Fruit fly (Drosophila melanogaster) whole organism, pupa: ENCODE results near the gene Cyp28c1.

Source experiments
- CG10348 ChIP-seq: fragments of 200-800 bp; sonication (Bioruptor generic); IDR thresholded peaks from 2 replicates; pipeline ENCODE4 v1.3.6; 2022; ENCODE audit warnings: missing biosample characterization, missing genetic modification characterization
- CG12605 ChIP-seq: fragments of 200-800 bp; sonication (Bioruptor generic); IDR thresholded peaks from 2 replicates; pipeline ENCODE4 v1.3.6; 2022; ENCODE audit warnings: missing biosample characterization, missing genetic modification characterization
- CG13204 ChIP-seq: fragments of 200-800 bp; sonication (Bioruptor generic); optimal IDR thresholded peaks from 2 replicates; lab custom pipeline; 2018; ENCODE audit warnings: missing biosample characterization, mild to moderate bottlenecking, missing genetic modification characterization, moderate library complexity
- CG14655 ChIP-seq: fragments of 200-800 bp; sonication (Bioruptor generic); optimal IDR thresholded peaks from 3 replicates; lab custom pipeline; 2017; ENCODE audit warnings: mild to moderate bottlenecking, missing biosample characterization, missing genetic modification reagents, missing genetic modification characterization
- CG15710 ChIP-seq: fragments of 200-800 bp; sonication (Bioruptor generic); optimal IDR thresholded peaks from 2 replicates; lab custom pipeline; 2018; ENCODE audit warnings: missing biosample characterization, mild to moderate bottlenecking, missing genetic modification characterization, moderate library complexity
- CG17806 ChIP-seq: fragments of 200-800 bp; sonication (Bioruptor generic); optimal IDR thresholded peaks from 2 replicates; lab custom pipeline; 2018; ENCODE audit warnings: missing biosample characterization, mild to moderate bottlenecking, missing genetic modification characterization, moderate library complexity
- CG32121 ChIP-seq: fragments of 200-800 bp; sonication (Bioruptor generic); IDR thresholded peaks from 2 replicates; pipeline ENCODE4 v1.3.6; 2022; ENCODE audit warnings: missing biosample characterization, missing genetic modification characterization
- CG34367 ChIP-seq: fragments of 200-800 bp; sonication (Bioruptor generic); optimal IDR thresholded peaks from 2 replicates; lab custom pipeline; 2018; ENCODE audit warnings: missing biosample characterization, mild to moderate bottlenecking, missing genetic modification characterization
- CG4496 ChIP-seq: fragments of 200-800 bp; sonication (Bioruptor generic); IDR thresholded peaks from 3 replicates; pipeline ENCODE4 v1.3.6; 2022; ENCODE audit warnings: missing biosample characterization, missing genetic modification characterization
- CG8159 ChIP-seq: fragments of 200-800 bp; sonication (Bioruptor generic); optimal IDR thresholded peaks from 3 replicates; lab custom pipeline; 2018; ENCODE audit warnings: missing biosample characterization, mild to moderate bottlenecking, missing genetic modification characterization, moderate library complexity
- CG8301 ChIP-seq: fragments of 200-800 bp; sonication (Bioruptor generic); optimal IDR thresholded peaks from 2 replicates; lab custom pipeline; 2018; ENCODE audit warnings: missing biosample characterization, mild to moderate bottlenecking, missing genetic modification characterization
- CG9948 ChIP-seq: fragments of 200-800 bp; sonication (Bioruptor generic); optimal IDR thresholded peaks from 2 replicates; lab custom pipeline; 2018; ENCODE audit warnings: missing biosample characterization, mild to moderate bottlenecking, missing genetic modification characterization, moderate library complexity
- D1 ChIP-seq: fragments of 200-800 bp; sonication (Bioruptor generic); optimal IDR thresholded peaks from 2 replicates; lab custom pipeline; 2018; ENCODE audit warnings: missing biosample characterization, mild to moderate bottlenecking, missing genetic modification characterization, moderate library complexity
- EcR ChIP-seq: fragments of 200-800 bp; sonication (Bioruptor generic); optimal IDR thresholded peaks from 3 replicates; lab custom pipeline; 2019; ENCODE audit warnings: missing biosample characterization, missing genetic modification characterization, mild to moderate bottlenecking, moderate library complexity, missing genetic modification reagents
- Ets98B ChIP-seq: fragments of 200-800 bp; sonication (Bioruptor generic); IDR thresholded peaks from 2 replicates; pipeline ENCODE4 v1.3.6; 2022; ENCODE audit warnings: missing biosample characterization, missing genetic modification characterization
- Pif1A ChIP-seq: fragments of 200-800 bp; sonication (Bioruptor generic); optimal IDR thresholded peaks from 3 replicates; lab custom pipeline; 2016; ENCODE audit warnings: missing biosample characterization, missing genetic modification characterization
- Pif1B ChIP-seq: fragments of 200-800 bp; sonication (Bioruptor generic); optimal IDR thresholded peaks from 3 replicates; lab custom pipeline; 2016; ENCODE audit warnings: missing biosample characterization, missing genetic modification characterization
- Snoo ChIP-seq: fragments of 200-800 bp; sonication (Bioruptor generic); optimal IDR thresholded peaks from 3 replicates; lab custom pipeline; 2017; ENCODE audit warnings: missing biosample characterization, mild to moderate bottlenecking, missing genetic modification characterization, inconsistent platforms
- fd96Ca ChIP-seq: fragments of 200-800 bp; sonication (Bioruptor generic); IDR thresholded peaks from 3 replicates; pipeline ENCODE4 v1.3.6; 2022; ENCODE audit warnings: missing biosample characterization, missing genetic modification characterization
- gl ChIP-seq: fragments of 200-800 bp; sonication (Bioruptor generic); optimal IDR thresholded peaks from 2 replicates; lab custom pipeline; 2018; ENCODE audit warnings: missing biosample characterization, mild to moderate bottlenecking, missing genetic modification characterization
- rn ChIP-seq: fragments of 200-800 bp; sonication (Bioruptor generic); IDR thresholded peaks from 2 replicates; pipeline ENCODE4 v1.3.6; 2022; ENCODE audit warnings: missing biosample characterization, missing genetic modification characterization

Cyp28c1 gene

DNA sequence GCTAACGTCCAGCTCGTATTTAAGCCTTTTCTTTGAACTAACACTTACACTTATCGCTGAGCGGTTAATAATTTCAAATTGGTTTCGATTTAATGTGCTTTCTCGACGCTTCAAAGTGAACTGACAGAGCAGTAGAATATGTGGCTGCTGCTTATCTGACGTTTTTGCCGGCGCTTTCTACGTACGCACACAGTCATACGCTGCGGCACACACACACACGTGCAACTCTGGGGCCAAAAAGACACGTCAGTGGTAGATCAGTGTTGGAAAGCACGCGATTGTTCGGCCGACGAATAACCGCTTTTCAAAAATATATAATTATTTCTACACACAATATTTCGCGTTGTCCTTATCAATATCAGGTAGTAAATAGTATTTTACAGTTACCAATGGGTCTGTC is 33.2 kb upstream of the Cyp28c1 start:
- no peak for TF ChIP-seq CG14655 (GFP tag; lab: Kevin White, UChicago)
- no peak for TF ChIP-seq CG17806 (tag; lab: Kevin White, UChicago)
- no peak for TF ChIP-seq D1
- no peak for TF ChIP-seq Pif1A
- no peak for TF ChIP-seq CG8159 (tag; lab: Kevin White, UChicago)
- TF ChIP-seq CG12605 (GFP tag; lab: Robert Waterston, UW) = no peak
- TF ChIP-seq CG9948 (tag; lab: Kevin White, UChicago) = no peak
- TF ChIP-seq CG13204 (GFP tag; lab: Kevin White, UChicago) = no peak
- TF ChIP-seq EcR = no peak
- 0 out of 2 replicates have a peak, but pooled peaks have one; percentile 20 for TF ChIP-seq Ets98B (GFP tag; lab: Robert Waterston, UW)
- TF ChIP-seq rn (GFP tag; lab: Robert Waterston, UW) = no peak
- no peak for TF ChIP-seq Snoo (tag; lab: Kevin White, UChicago)
- TF ChIP-seq Pif1B = no peak
- TF ChIP-seq CG15710 (tag; lab: Kevin White, UChicago) = no peak
- no peak for TF ChIP-seq CG8301
- no peak for TF ChIP-seq CG34367 (tag; lab: Kevin White, UChicago)
- TF ChIP-seq CG32121 = 0 out of 2 replicates have a peak, but pooled peaks have one; percentile 16
- TF ChIP-seq gl = peak; percentile 5
- TF ChIP-seq CG10348 (GFP tag; lab: Robert Waterston, UW) = no peak
- TF ChIP-seq fd96Ca (GFP tag; lab: Robert Waterston, UW) = no peak; the same call in 2 of the 3 replicates
- 0 out of 3 replicates have a peak, but pooled peaks have one; percentile 42 for TF ChIP-seq CG4496 (GFP tag; lab: Robert Waterston, UW)

DNA sequence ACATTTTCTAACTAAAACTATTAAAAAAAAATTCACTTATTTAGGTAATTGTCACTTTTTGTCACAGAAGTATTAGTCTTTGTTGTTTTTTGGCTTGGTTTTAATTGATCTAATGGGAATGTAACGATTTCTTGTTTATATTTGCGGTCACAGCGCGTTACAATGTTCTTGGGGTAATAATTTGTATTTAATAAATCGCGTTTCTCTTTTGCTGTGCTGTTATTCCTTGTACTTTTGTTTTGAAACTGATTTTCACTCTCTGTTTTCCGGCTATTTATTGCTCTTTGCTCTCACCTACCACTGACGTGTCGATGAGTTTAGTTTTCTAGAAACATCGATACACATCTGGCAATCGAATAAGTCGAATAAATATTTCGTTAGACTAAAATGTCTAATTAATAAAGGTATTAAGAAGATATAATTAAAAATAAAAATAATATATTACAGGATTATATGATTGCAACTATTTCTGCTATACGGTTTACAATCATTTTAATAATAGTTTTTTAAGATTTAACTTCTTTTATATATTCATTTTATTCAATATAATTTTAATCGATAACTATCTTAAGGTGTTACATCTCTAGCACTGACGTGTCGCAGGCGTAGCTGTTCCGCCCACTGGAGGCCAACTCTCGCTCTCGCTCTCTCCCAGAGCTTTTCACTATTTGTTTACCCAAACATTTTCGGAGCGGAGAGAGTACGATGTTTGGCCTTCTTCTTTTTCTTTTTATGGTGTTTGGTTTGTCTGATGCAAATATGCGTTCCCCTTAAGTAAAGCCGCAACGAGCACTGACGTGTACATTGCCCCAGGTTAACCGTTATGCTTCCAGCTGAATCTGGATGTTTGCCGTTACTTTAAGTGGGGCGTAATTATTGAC is 32.3 kb upstream of the Cyp28c1 start, which contains the start of gene Hsc70-3:
TSS of gene Hsc70-3 (minus strand) at position 251 of the 881 bp plus-strand sequence.
- TF ChIP-seq gl (peak; percentile 7), Pif1A (peak; percentile 37), Ets98B (GFP tag; lab: Robert Waterston, UW) (peak; percentile 52), CG13204 (GFP tag; lab: Kevin White, UChicago) (no peak), CG32121 (no peak), CG10348 (GFP tag; lab: Robert Waterston, UW) (no peak), CG17806 (tag; lab: Kevin White, UChicago) (no peak), CG14655 (GFP tag; lab: Kevin White, UChicago) (peak; percentile 5), D1 (no peak), CG12605 (GFP tag; lab: Robert Waterston, UW) (peak; percentile 42; the same call in 1 of the 2 replicates), CG8159 (tag; lab: Kevin White, UChicago) (no peak), EcR (peak; percentile 31), rn (GFP tag; lab: Robert Waterston, UW) (no peak), CG15710 (tag; lab: Kevin White, UChicago) (no peak), Snoo (tag; lab: Kevin White, UChicago) (peak; percentile 4), CG9948 (tag; lab: Kevin White, UChicago) (no peak), CG4496 (GFP tag; lab: Robert Waterston, UW) (peak; percentile 45; the same call in 1 of the 3 replicates), CG8301 (no peak), fd96Ca (GFP tag; lab: Robert Waterston, UW) (no peak; the same call in 2 of the 3 replicates), Pif1B (peak; percentile 44), CG34367 (tag; lab: Kevin White, UChicago) (no peak)

DNA sequence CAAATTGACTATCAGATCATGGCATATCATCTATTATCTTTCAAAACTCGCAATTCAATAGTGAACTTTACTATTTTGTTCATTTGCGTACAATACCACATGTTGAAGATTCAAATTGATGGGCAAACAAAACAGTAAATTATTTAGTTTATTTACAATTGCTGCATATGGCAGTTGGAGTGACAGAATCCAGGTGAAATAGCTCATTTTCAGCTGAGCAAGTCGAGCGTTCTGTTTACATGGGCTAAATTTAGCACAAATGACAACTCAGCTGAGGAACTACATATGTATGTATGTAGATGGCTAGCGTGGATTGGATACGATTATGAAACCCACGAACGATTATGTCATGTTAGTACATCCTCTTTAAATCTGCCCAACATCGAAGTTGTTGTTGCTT is 26.6 kb upstream of the Cyp28c1 start:
- TF ChIP-seq CG12605 (GFP tag; lab: Robert Waterston, UW) (no peak), D1 (no peak), fd96Ca (GFP tag; lab: Robert Waterston, UW) (no peak), CG8301 (no peak), CG8159 (tag; lab: Kevin White, UChicago) (no peak), Pif1A (no peak), CG32121 (no peak), Snoo (tag; lab: Kevin White, UChicago) (no peak), rn (GFP tag; lab: Robert Waterston, UW) (no peak)

dm6 chrX:11813721-11814161 is 25.7 kb upstream of the Cyp28c1 start:
- peak; percentile 26 for TF ChIP-seq EcR
- no peak for TF ChIP-seq CG17806 (tag; lab: Kevin White, UChicago)
- TF ChIP-seq D1 = no peak
- TF ChIP-seq CG4496 (GFP tag; lab: Robert Waterston, UW) = no peak
- no peak for TF ChIP-seq fd96Ca (GFP tag; lab: Robert Waterston, UW)
- TF ChIP-seq, all 21 proteins: peak for 1

DNA sequence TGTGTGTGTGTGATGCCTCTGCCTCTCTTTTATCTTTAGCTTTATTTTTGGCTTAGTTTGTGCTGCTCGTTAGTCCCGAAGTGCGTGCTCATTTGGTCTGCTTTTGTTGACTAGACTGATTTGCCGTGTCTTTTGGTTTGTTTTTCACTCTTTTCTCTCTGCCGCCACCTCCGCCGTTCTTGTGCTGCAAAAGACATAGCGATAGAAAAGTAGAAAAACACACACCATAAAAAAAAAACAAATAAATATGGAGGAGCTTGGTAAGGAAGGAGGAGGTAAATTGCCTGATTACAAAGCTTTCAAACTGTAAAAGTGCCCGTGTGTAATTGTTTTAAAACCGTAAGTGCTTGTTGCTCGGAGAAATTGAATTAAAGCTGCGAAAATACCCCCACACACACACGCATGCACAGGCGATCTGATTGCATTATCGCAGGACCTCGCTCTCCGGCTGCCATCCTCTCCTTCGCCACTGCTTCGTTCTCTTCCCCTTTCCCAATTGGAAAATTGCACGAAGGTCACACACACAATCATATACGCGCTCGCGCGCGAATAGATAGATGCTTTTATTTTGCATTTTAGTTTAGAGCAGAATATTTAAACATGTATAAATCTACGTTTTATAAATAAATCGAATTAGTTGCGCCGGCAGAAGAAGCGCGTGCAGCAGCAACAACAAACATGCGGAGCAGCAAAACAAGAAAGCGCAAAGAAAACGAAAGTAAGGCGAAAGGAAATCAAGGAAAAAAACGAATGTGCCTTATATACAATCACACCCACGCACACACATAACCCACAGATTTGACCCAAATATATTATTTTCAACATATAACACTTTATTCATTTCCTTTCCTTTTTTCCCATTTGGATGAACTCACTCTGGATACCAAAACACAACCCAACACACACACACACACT is 23.8 kb upstream of the Cyp28c1 start:
- TF ChIP-seq CG32121 = no peak
- peak; percentile 1 for TF ChIP-seq CG14655 (GFP tag; lab: Kevin White, UChicago)
- TF ChIP-seq CG17806 (tag; lab: Kevin White, UChicago) = no peak
- TF ChIP-seq rn (GFP tag; lab: Robert Waterston, UW) = no peak
- no peak for TF ChIP-seq CG34367 (tag; lab: Kevin White, UChicago)
- TF ChIP-seq Pif1B = no peak
- peak; percentile 33; the same call in 1 of the 3 replicates for TF ChIP-seq CG4496 (GFP tag; lab: Robert Waterston, UW)
